Fruit fly (Drosophila melanogaster) whole organism, adult: ENCODE data around the gene Pp2B-14D.

Experiments used
- CG11617 ChIP-seq: fragments of 200-800 bp; sonication (Bioruptor generic); optimal IDR thresholded peaks from 2 replicates; lab custom pipeline; 2017; ENCODE audit warnings: mild to moderate bottlenecking, missing biosample characterization, missing genetic modification reagents, missing genetic modification characterization
- CG14711 ChIP-seq: fragments of 200-800 bp; sonication (Bioruptor generic); optimal IDR thresholded peaks from 2 replicates; lab custom pipeline; 2018; ENCODE audit warnings: missing biosample characterization, mild to moderate bottlenecking, missing genetic modification characterization, moderate library complexity
- CG33017 ChIP-seq: fragments of 200-800 bp; sonication (Bioruptor generic); optimal IDR thresholded peaks from 2 replicates; lab custom pipeline; 2018; ENCODE audit warnings: missing biosample characterization, mild to moderate bottlenecking, missing genetic modification characterization, moderate library complexity
- CG7045 ChIP-seq: fragments of 200-800 bp; sonication (Bioruptor generic); optimal IDR thresholded peaks from 2 replicates; lab custom pipeline; 2017; ENCODE audit warnings: missing biosample characterization, mild to moderate bottlenecking, missing genetic modification characterization
- Crg-1 ChIP-seq: fragments of 200-800 bp; sonication (Bioruptor generic); optimal IDR thresholded peaks from 2 replicates; lab custom pipeline; 2016; ENCODE audit warnings: missing biosample characterization, missing genetic modification characterization
- Hr96 ChIP-seq: fragments of 200-800 bp; sonication (Bioruptor generic); optimal IDR thresholded peaks from 2 replicates; lab custom pipeline; 2016; ENCODE audit warnings: missing biosample characterization, missing genetic modification characterization
- Mnt ChIP-seq: fragments of 200-800 bp; sonication (Bioruptor generic); optimal IDR thresholded peaks from 2 replicates; lab custom pipeline; 2016; ENCODE audit warnings: missing biosample characterization, mild to moderate bottlenecking, missing genetic modification characterization
- cic ChIP-seq: fragments of 200-800 bp; sonication (Bioruptor generic); optimal IDR thresholded peaks from 2 replicates; lab custom pipeline; 2017; ENCODE audit warnings: missing biosample characterization, mild to moderate bottlenecking, missing genetic modification characterization, moderate library complexity
- cnc ChIP-seq, 2 experiments: fragments of >200 bp; optimal IDR thresholded peaks; 2 replicates each; lab custom pipeline; 2017
- kay ChIP-seq: fragments of 200-800 bp; sonication (Bioruptor generic); peaks from one replicate; lab custom pipeline; 2016; ENCODE audit warnings: missing biosample characterization, missing genetic modification characterization, borderline replicate concordance
- pad ChIP-seq: fragments of 200-800 bp; sonication (Bioruptor generic); optimal IDR thresholded peaks from 3 replicates; lab custom pipeline; 2017; ENCODE audit warnings: missing biosample characterization, missing genetic modification characterization, mild to moderate bottlenecking, moderate library complexity, missing genetic modification reagents
- toe ChIP-seq: fragments of 200-800 bp; sonication (Bioruptor generic); optimal IDR thresholded peaks from 2 replicates; lab custom pipeline; 2016; ENCODE audit warnings: missing biosample characterization, missing genetic modification characterization

DNA sequence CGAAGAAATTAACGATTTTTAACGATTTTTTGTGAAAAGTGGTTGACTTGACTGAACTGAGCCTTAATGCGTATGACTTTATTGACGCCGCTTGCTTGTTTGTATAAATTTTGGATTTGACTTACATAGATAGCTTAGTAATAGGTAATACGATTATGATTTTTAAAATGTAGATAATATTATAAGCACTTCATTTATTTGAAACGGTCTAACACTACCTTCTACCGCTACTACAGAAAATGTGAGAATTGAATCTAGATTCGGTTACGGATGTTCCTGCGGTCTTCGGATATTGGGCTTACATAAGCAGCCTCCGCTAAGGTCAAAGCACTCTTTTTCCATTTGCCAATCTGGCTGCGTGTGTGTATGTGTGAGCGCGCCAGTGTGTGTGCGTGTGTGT, 34.5 kb downstream of the Pp2B-14D start, which contains the start of gene Cnx14D:
- TF ChIP-seq CG11617 (GFP tag; lab: Kevin White, UChicago) = no peak
- TF ChIP-seq Hr96 (GFP tag; lab: Kevin White, UChicago) = no peak
- TF ChIP-seq CG7045 (GFP tag; lab: Kevin White, UChicago) = no peak
- TF ChIP-seq Mnt (GFP tag; lab: Kevin White, UChicago) = no peak
- TF ChIP-seq pad (GFP tag; lab: Kevin White, UChicago) = no peak
- TF ChIP-seq toe = no peak
- no peak for TF ChIP-seq cic (GFP tag; lab: Kevin White, UChicago)
- no peak for TF ChIP-seq kay
- TF ChIP-seq cnc (optimal IDR thresholded peaks at IDR 0.05; lab: Kevin White, UChicago) = no peak
- no peak for TF ChIP-seq CG14711 (tag; lab: Kevin White, UChicago)
- TF ChIP-seq CG33017 (tag; lab: Kevin White, UChicago) = no peak
- TF ChIP-seq Crg-1 = no peak
